Fruit fly (Drosophila melanogaster): ENCODE results near the gene mRpL17.

DNA sequence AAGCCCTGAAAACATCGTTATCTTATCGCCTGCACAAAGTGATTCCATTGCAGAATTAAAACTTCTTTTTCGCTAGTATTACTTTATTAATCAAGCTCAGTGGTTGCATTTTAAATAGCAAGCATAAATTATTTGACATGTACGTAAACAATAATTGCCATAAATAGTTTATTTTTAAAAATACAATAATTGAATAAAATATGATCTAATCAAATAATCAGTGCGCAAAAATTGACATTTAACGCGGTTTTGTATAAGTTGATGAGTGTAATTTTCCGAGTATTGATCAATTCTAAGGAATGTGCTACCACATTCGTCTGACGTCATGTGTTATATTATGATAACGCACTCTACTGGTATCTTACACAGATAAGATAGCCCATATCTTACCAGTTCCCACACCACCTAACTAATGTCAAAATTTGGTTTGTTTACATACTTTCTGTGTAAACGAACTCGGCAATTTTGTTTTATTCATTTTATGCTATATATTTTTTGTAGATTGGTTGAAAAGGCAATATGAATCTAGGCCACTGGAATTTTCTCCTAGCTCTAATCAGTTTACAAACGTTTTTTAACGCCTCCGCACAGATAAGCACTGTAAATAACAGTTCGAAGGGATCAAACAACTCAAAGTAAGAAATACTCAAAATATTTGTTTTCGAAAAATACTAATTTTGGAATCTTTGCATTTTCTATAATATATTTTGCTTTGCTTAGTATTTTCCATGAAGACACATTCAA lies 16.9 kb upstream of the mRpL17 start, which contains the start of gene mthl14:
- TF ChIP-seq Myc (optimal IDR thresholded peaks at IDR 0.05) (no peak), h (optimal IDR thresholded peaks at IDR 0.05) (no peak), insv (optimal IDR thresholded peaks at IDR 0.05) (no peak)

Measured in Kc167 (cell line).